Worm (Caenorhabditis elegans) whole organism, L4 larva: ENCODE data around the gene syd-2.

ENCODE experiments used
- R02D3.7 ChIP-seq: fragments of 150-350 bp; sonication (generic microtip); optimal IDR thresholded peaks from 3 replicates; lab custom pipeline; 2014; ENCODE audit warnings: missing biosample characterization, missing genetic modification characterization
- ama-1 ChIP-seq: fragments of 150-350 bp; optimal IDR thresholded peaks from 2 replicates; lab custom pipeline; 2014; ENCODE audit warnings: inconsistent platforms, mixed read lengths
- egl-27 ChIP-seq: sonication (generic microtip); optimal IDR thresholded peaks from 3 replicates; lab custom pipeline; 2017; ENCODE audit warnings: missing biosample characterization, missing genetic modification reagents, missing genetic modification characterization
- hlh-30 ChIP-seq: sonication (generic microtip); optimal IDR thresholded peaks from 2 replicates; lab custom pipeline; 2017; ENCODE audit warnings: antibody characterized with exemption, mild to moderate bottlenecking, missing genetic modification characterization, missing compliant biosample characterization; ENCODE audit not compliant: insufficient read depth
- hmg-1.1 ChIP-seq: fragments of 200-800 bp; sonication (Bioruptor generic); IDR thresholded peaks from 2 replicates; pipeline ENCODE4 v1.3.6; 2022; ENCODE audit warnings: missing genetic modification reagents, missing genetic modification characterization, missing compliant biosample characterization
- lsy-2 ChIP-seq, 2 experiments: fragments of 150-350 bp in 1 of 2; sonication (generic microtip) in 1 of 2; optimal IDR thresholded peaks; 2 replicates each; lab custom pipeline; 2014 to 2017; ENCODE audit warnings: missing biosample characterization in 2 of 2, missing genetic modification characterization in 2 of 2
- madf-5 ChIP-seq, 2 experiments: fragments of 200-800 bp; sonication (Bioruptor generic); IDR thresholded peaks; 2 replicates each; pipeline ENCODE4 v1.3.6; 2022; ENCODE audit warnings: missing compliant biosample characterization in 2 of 2, missing genetic modification characterization in 2 of 2
- nhr-10 ChIP-seq: fragments of 150-350 bp; optimal IDR thresholded peaks from 2 replicates; lab custom pipeline; 2014; ENCODE audit warnings: missing biosample characterization, missing genetic modification characterization
- nhr-25 ChIP-seq: sonication (generic microtip); optimal IDR thresholded peaks from 2 replicates; lab custom pipeline; 2017; ENCODE audit warnings: missing genetic modification characterization, mild to moderate bottlenecking, missing compliant biosample characterization, antibody characterized with exemption, moderate library complexity, borderline replicate concordance; ENCODE audit not compliant: insufficient read depth
- nhr-76 ChIP-seq: fragments of 150-350 bp; optimal IDR thresholded peaks from 2 replicates; lab custom pipeline; 2014; ENCODE audit warnings: missing biosample characterization, missing genetic modification characterization
- sdz-12 ChIP-seq: fragments of 200-800 bp; sonication (Bioruptor generic); optimal IDR thresholded peaks from 2 replicates; lab custom pipeline; 2018; ENCODE audit warnings: mild to moderate bottlenecking, missing genetic modification characterization, missing compliant biosample characterization
- zip-2 ChIP-seq: fragments of 150-350 bp; optimal IDR thresholded peaks from 2 replicates; lab custom pipeline; 2014; ENCODE audit warnings: missing biosample characterization, missing genetic modification characterization
- ztf-11 ChIP-seq: fragments of 150-350 bp; optimal IDR thresholded peaks from 2 replicates; lab custom pipeline; 2014; ENCODE audit warnings: missing biosample characterization, missing genetic modification characterization

- TF ChIP-seq R02D3.7: no peak
- no peak for TF ChIP-seq egl-27 (tag; lab: Kevin White, UChicago)
- TF ChIP-seq zip-2 (tag; lab: Kevin White, UChicago): no peak
- TF ChIP-seq nhr-76: no peak
- TF ChIP-seq lsy-2 (tag; optimal IDR thresholded peaks at IDR 0.05; lab: Kevin White, UChicago): no peak
- TF ChIP-seq ztf-11 (tag; lab: Kevin White, UChicago): no peak
- TF ChIP-seq nhr-25 (tag; lab: Kevin White, UChicago): no peak
- no peak for TF ChIP-seq ama-1 (lab: Kevin White, UChicago)
- no peak for TF ChIP-seq hmg-1.1 (GFP tag; lab: Robert Waterston, UW)
- TF ChIP-seq nhr-10 (tag; lab: Kevin White, UChicago): no peak
- no peak for TF ChIP-seq sdz-12 (GFP tag; lab: Kevin White, UChicago)
- no peak for TF ChIP-seq hlh-30 (tag; lab: Kevin White, UChicago)
- TF ChIP-seq madf-5 (GFP tag; IDR thresholded peaks at IDR 0.05; lab: Robert Waterston, UW): no peak
Measured at ce11 chrX:10516549-10516948, 38.5 kb downstream of the syd-2 start.
